Worm (Caenorhabditis elegans): Measurements from ENCODE around the gene F56B3.4.

The F56B3.4 gene

DNA sequence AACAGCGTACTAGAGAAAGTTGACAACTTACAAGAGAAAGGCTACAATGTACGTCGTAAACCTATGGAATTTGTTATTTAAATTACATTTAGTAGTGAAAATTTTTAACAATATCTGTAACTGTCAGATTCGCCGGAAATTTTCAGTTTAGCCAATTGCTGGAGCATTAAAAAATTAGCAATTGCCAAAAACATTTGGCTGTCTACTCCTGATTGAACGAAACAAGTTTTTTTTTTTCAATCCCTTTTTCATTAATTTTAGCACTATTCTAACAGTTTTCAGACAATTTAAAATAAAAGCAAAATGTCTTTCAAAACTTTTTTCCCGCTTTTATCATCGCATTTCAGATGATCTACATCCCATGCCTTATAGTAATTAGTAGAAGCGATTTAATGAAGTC is 37.1 kb downstream of the F56B3.4 start:
- no peak for TF ChIP-seq unc-39 (tag; optimal IDR thresholded peaks at IDR 0.05)
- TF ChIP-seq pha-4 (tag; optimal IDR thresholded peaks at IDR 0.05), result no peak
- no peak for TF ChIP-seq bed-3 (GFP tag; optimal IDR thresholded peaks at IDR 0.05)
- TF ChIP-seq ceh-83 (GFP tag; optimal IDR thresholded peaks at IDR 0.05), result no peak
- no peak for TF ChIP-seq elt-1 (tag; optimal IDR thresholded peaks at IDR 0.05; ENCODE audit: borderline replicate concordance, insufficient read depth)
- TF ChIP-seq unc-62 (GFP tag; optimal IDR thresholded peaks at IDR 0.05), result no peak
- no peak for TF ChIP-seq lin-13 (tag; optimal IDR thresholded peaks at IDR 0.05)
- TF ChIP-seq flh-1 (GFP tag; optimal IDR thresholded peaks at IDR 0.05), result no peak
- TF ChIP-seq unc-120 (tag; optimal IDR thresholded peaks at IDR 0.05; ENCODE audit: poor library complexity, severe bottlenecking), result no peak
- no peak for TF ChIP-seq ces-1 (GFP tag; optimal IDR thresholded peaks at IDR 0.05)

DNA sequence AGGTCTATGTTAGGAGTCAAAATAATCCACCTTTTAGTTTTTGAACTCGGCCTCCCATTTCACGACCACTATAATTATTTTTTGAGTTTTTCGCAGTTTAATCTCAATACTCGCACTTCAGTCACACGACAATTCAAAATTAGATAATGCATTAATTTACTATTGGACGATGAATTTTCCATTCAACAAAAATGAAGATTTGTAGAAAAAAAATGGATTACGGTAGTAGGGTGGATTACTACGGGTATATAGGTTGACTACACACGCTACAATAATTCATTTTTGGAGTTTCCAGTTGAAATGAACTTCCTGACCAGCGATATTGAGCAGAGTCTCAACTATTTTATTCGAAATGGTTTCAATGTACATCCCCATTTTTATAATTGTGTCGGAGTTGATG is 37.7 kb downstream of the F56B3.4 start, which contains the start of gene srt-23:
Gene srt-23, plus strand, starts transcription at position 301 of the 400 bp plus-strand sequence.
- no peak for TF ChIP-seq cnd-1 (tag; optimal IDR thresholded peaks at IDR 0.05)
- TF ChIP-seq mep-1 (tag; optimal IDR thresholded peaks at IDR 0.05), result no peak
- no peak for TF ChIP-seq sptf-1 (tag; optimal IDR thresholded peaks at IDR 0.05)
- TF ChIP-seq drap-1 (GFP tag; optimal IDR thresholded peaks at IDR 0.05), result no peak
- no peak for TF ChIP-seq tbx-8 (GFP tag; optimal IDR thresholded peaks at IDR 0.05)
- no peak for TF ChIP-seq mab-5 (tag; optimal IDR thresholded peaks at IDR 0.05)
- TF ChIP-seq M03D4.4 (tag; optimal IDR thresholded peaks at IDR 0.05), result no peak
- TF ChIP-seq unc-120 (tag; optimal IDR thresholded peaks at IDR 0.05; ENCODE audit: poor library complexity, severe bottlenecking), result no peak
- no peak for TF ChIP-seq nhr-28 (tag; optimal IDR thresholded peaks at IDR 0.05)
- no peak for TF ChIP-seq snpc-4 (tag; optimal IDR thresholded peaks at IDR 0.05)
- no peak for TF ChIP-seq lin-13 (tag; optimal IDR thresholded peaks at IDR 0.05)
- no peak for TF ChIP-seq ces-1 (GFP tag; optimal IDR thresholded peaks at IDR 0.05)
- TF ChIP-seq nhr-12 (tag; optimal IDR thresholded peaks at IDR 0.05), result no peak
- TF ChIP-seq elt-1 (tag; optimal IDR thresholded peaks at IDR 0.05; ENCODE audit: borderline replicate concordance, insufficient read depth), result no peak
- no peak for TF ChIP-seq nhr-237 (tag; optimal IDR thresholded peaks at IDR 0.05)
- TF ChIP-seq sem-2 (GFP tag; optimal IDR thresholded peaks at IDR 0.05), result no peak

DNA sequence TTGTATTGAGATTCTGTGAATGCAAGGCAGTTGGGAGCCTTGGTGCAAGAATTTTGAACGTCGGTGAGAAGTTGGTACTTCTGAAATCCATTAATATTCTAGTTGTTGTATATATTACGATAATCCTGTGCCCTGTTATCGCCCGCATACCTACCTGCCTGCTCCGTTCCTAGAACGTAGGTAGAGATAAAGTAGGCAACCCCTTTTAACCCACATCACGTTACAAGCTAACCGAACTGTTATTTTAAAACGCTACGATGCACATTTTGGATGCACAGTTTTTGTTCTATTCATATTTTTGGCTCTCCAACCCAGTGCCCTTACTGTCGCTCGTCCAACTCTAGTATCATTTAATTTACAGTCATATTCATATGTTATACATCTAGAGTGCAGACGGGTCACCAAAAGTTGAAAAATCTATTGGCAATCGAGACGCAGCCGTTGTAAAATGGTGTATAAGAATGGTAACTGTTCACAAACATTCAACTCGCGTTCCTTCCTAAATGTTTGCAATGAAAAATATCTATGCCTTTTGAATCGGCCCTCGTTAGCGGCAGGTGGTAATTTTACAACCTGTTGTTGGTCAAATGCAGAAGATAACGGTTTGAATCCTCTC is 39.6 kb downstream of the F56B3.4 start:
- TF ChIP-seq lin-13 (tag; optimal IDR thresholded peaks at IDR 0.05) (no peak), mab-5 (tag; optimal IDR thresholded peaks at IDR 0.05) (no peak), ztf-11 (tag; optimal IDR thresholded peaks at IDR 0.05) (no peak), ham-2 (GFP tag; optimal IDR thresholded peaks at IDR 0.05) (no peak), M03D4.4 (tag; optimal IDR thresholded peaks at IDR 0.05) (no peak), nhr-28 (tag; optimal IDR thresholded peaks at IDR 0.05) (no peak), mls-2 (tag; optimal IDR thresholded peaks at IDR 0.05) (no peak), hlh-1 (tag; optimal IDR thresholded peaks at IDR 0.05) (no peak), nhr-2 (tag; optimal IDR thresholded peaks at IDR 0.05) (no peak), ceh-43 (GFP tag; optimal IDR thresholded peaks at IDR 0.05) (no peak), blmp-1 (tag; optimal IDR thresholded peaks at IDR 0.05) (no peak)

DNA sequence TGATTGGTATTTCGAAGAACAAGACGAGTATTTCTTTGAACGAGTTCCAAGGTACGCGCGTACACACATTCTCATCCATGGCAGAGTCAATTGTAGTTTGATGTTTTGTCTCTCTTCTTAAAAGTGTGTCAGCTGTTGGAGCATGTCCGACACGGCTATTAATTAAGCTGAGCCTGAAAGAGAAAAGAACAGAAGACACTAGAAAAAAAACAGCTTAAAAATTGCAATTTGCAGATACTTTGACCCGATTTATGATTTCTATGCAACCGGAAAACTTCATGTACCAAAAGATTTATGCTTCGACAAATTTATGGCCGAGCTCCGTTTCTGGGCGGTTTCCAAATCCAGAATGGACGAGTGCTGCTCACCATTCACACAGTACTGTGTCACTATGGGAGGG is 44.5 kb downstream of the F56B3.4 start:
- TF ChIP-seq unc-62 (GFP tag; optimal IDR thresholded peaks at IDR 0.05) (no peak), mls-2 (tag; optimal IDR thresholded peaks at IDR 0.05) (no peak), ces-1 (GFP tag; optimal IDR thresholded peaks at IDR 0.05) (no peak), tbx-8 (GFP tag; optimal IDR thresholded peaks at IDR 0.05) (no peak)

DNA sequence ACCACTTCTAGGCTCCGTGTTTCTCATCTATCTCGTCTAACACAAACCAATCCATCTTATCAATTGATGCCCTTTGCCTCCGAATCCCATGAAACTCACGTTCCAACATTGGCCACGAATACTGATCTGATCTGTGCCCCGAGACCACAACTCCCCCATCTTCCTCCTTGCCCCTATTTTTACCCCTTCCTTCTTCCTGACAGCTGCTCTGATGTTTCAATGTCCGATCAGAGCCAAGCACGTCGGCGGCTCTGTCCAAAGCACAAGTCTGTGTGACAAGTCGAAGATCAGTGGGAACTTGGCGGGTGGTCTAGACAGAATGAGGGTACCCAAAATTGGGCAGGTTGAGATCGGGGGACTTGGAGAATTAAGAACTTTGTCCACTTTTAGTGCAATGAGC is 47.7 kb downstream of the F56B3.4 start:
- TF ChIP-seq ceh-83 (GFP tag; optimal IDR thresholded peaks at IDR 0.05) (no peak), nhr-2 (tag; optimal IDR thresholded peaks at IDR 0.05) (no peak), elt-1 (tag; optimal IDR thresholded peaks at IDR 0.05; ENCODE audit: borderline replicate concordance, insufficient read depth) (no peak), tbx-8 (GFP tag; optimal IDR thresholded peaks at IDR 0.05) (no peak), lsy-2 (tag; optimal IDR thresholded peaks at IDR 0.05) (no peak)

DNA sequence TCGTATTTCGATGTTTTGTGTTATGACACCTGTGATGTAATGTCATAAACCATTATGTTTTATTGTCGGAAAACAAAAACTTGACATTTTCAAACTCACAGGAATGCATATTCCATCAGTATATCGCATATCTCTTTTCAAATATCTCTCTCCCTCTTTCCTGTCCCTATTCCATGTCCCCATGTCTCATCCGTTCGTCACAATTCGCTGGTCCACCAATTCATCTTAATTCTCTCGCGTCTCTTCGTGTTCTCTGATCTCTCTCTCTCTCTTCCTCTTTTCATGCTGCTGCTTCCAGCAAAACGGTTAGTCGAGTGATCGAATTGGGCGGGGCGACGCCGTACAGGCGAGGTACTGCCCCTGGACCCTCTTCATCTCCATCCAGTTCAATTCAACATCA is 52.2 kb downstream of the F56B3.4 start:
- TF ChIP-seq sptf-1 (tag; optimal IDR thresholded peaks at IDR 0.05), result no peak
- no peak for TF ChIP-seq cnd-1 (tag; optimal IDR thresholded peaks at IDR 0.05)
- TF ChIP-seq lsy-2 (tag; optimal IDR thresholded peaks at IDR 0.05), result no peak
- no peak for TF ChIP-seq tbx-8 (GFP tag; optimal IDR thresholded peaks at IDR 0.05)
- TF ChIP-seq pha-4 (tag; optimal IDR thresholded peaks at IDR 0.05), result no peak
- TF ChIP-seq snpc-4 (tag; optimal IDR thresholded peaks at IDR 0.05), result no peak
- no peak for TF ChIP-seq nhr-12 (tag; optimal IDR thresholded peaks at IDR 0.05)
- peak; percentile 53 for TF ChIP-seq unc-62 (GFP tag; optimal IDR thresholded peaks at IDR 0.05)
